Worm (Caenorhabditis elegans) whole organism, L1 larva: Measurements from ENCODE around the gene D2023.3.
A peak's percentile ranks its signal among the peaks of the same experiment; 100 is the strongest.

Source experiments
- C04F5.9 ChIP-seq: sonication (generic microtip); optimal IDR thresholded peaks from 2 replicates; lab custom pipeline; 2016; ENCODE audit warnings: missing genetic modification characterization, missing compliant biosample characterization
- C16A3.4 ChIP-seq: fragments of 150-350 bp; optimal IDR thresholded peaks from 2 replicates; lab custom pipeline; 2014; ENCODE audit warnings: missing biosample characterization, missing genetic modification characterization
- aha-1 ChIP-seq: fragments of 150-350 bp; optimal IDR thresholded peaks from 2 replicates; lab custom pipeline; 2014; ENCODE audit warnings: missing biosample characterization, missing genetic modification characterization
- ceh-8 ChIP-seq: fragments of 200-800 bp; sonication (Bioruptor generic); optimal IDR thresholded peaks from 2 replicates; lab custom pipeline; 2018; ENCODE audit warnings: mild to moderate bottlenecking, missing genetic modification characterization, moderate library complexity, missing compliant biosample characterization
- dpl-1 ChIP-seq, 3 experiments: fragments of 150-350 bp in 2 of 3; sonication (generic microtip) in 1 of 3; optimal IDR thresholded peaks; 2 replicates each; lab custom pipeline; 2014 to 2017; ENCODE audit warnings: missing biosample characterization in 3 of 3, missing genetic modification characterization in 3 of 3, missing genetic modification reagents in 3 of 3
- efl-1 ChIP-seq, 4 experiments: fragments of 150-350 bp; optimal IDR thresholded peaks in 3 of 4; peaks in 1 of 4; 1 replicate in 1 of 4; 2 replicates in 3 of 4; lab custom pipeline; 2014; ENCODE audit warnings: missing biosample characterization in 2 of 4, missing genetic modification characterization in 2 of 4, missing genetic modification reagents in 2 of 4
- egl-13 ChIP-seq: sonication (generic microtip); optimal IDR thresholded peaks from 2 replicates; lab custom pipeline; 2016; ENCODE audit warnings: missing genotype, missing genetic modification reagents, missing genetic modification characterization, missing compliant biosample characterization
- egl-27 ChIP-seq, 2 experiments: fragments of 150-350 bp in 1 of 2; sonication (generic microtip); optimal IDR thresholded peaks; 3 replicates each; lab custom pipeline; 2017 to 2018; ENCODE audit warnings: missing biosample characterization in 2 of 2, missing genetic modification characterization in 2 of 2, missing genetic modification reagents in 2 of 2
- elt-3 ChIP-seq, 6 experiments: fragments of 150-350 bp in 1 of 6; sonication (generic microtip); optimal IDR thresholded peaks; 2 replicates each; lab custom pipeline; 2017 to 2018; ENCODE audit warnings: missing biosample characterization in 6 of 6, missing genetic modification characterization in 6 of 6, inconsistent platforms in 1 of 6
- fkh-8 ChIP-seq: sonication (generic microtip); optimal IDR thresholded peaks from 2 replicates; lab custom pipeline; 2016; ENCODE audit warnings: mild to moderate bottlenecking, missing genetic modification characterization, missing compliant biosample characterization
- irx-1 ChIP-seq: sonication (generic microtip); optimal IDR thresholded peaks from 2 replicates; lab custom pipeline; 2016; ENCODE audit warnings: missing genetic modification characterization, missing compliant biosample characterization
- jun-1 ChIP-seq: fragments of 150-350 bp; optimal IDR thresholded peaks from 2 replicates; lab custom pipeline; 2014; ENCODE audit warnings: missing biosample characterization, missing genetic modification reagents, missing genetic modification characterization
- lin-13 ChIP-seq: fragments of 150-350 bp; optimal IDR thresholded peaks from 2 replicates; lab custom pipeline; 2014; ENCODE audit warnings: missing biosample characterization, missing genetic modification reagents, missing genetic modification characterization
- lin-15B ChIP-seq: fragments of 150-350 bp; sonication (generic microtip); optimal IDR thresholded peaks from 3 replicates; lab custom pipeline; 2014; ENCODE audit warnings: missing biosample characterization, missing genetic modification characterization
- lin-35 ChIP-seq, 2 experiments: fragments of 150-350 bp; optimal IDR thresholded peaks; 2 replicates each; lab custom pipeline; 2014; ENCODE audit warnings: missing biosample characterization in 2 of 2, missing genetic modification characterization in 2 of 2, missing genetic modification reagents in 2 of 2
- lin-39 ChIP-seq: fragments of 150-350 bp; optimal IDR thresholded peaks from 2 replicates; lab custom pipeline; 2014; ENCODE audit warnings: missing biosample characterization, missing genetic modification reagents, missing genetic modification characterization
- lsy-2 ChIP-seq, 2 experiments: fragments of 150-350 bp; optimal IDR thresholded peaks; 2 replicates each; lab custom pipeline; 2014; ENCODE audit warnings: missing biosample characterization in 2 of 2, missing genetic modification characterization in 2 of 2
- mab-9 ChIP-seq: fragments of 200-800 bp; sonication (Bioruptor generic); IDR thresholded peaks from 2 replicates; pipeline ENCODE4 v1.3.6; 2022; ENCODE audit warnings: missing genetic modification reagents, missing genetic modification characterization, missing compliant biosample characterization
- mef-2 ChIP-seq: fragments of 150-350 bp; optimal IDR thresholded peaks from 2 replicates; lab custom pipeline; 2014; ENCODE audit warnings: missing biosample characterization, missing genetic modification characterization
- mep-1 ChIP-seq: fragments of 150-350 bp; optimal IDR thresholded peaks from 2 replicates; lab custom pipeline; 2014; ENCODE audit warnings: missing biosample characterization, missing genetic modification characterization
- nhr-11 ChIP-seq: fragments of 150-350 bp; optimal IDR thresholded peaks from 2 replicates; lab custom pipeline; 2014; ENCODE audit warnings: missing biosample characterization, missing genetic modification characterization
- nhr-19 ChIP-seq: fragments of 200-800 bp; sonication (Bioruptor generic); conservative IDR thresholded peaks from 2 replicates; pipeline ENCODE4 v1.3.6; 2022; ENCODE audit warnings: missing genetic modification characterization, missing compliant biosample characterization
- nhr-20 ChIP-seq: sonication (generic microtip); optimal IDR thresholded peaks from 2 replicates; lab custom pipeline; 2016; ENCODE audit warnings: mild to moderate bottlenecking, missing genetic modification characterization, missing compliant biosample characterization
- nhr-237 ChIP-seq: fragments of 150-350 bp; optimal IDR thresholded peaks from 2 replicates; lab custom pipeline; 2014; ENCODE audit warnings: missing biosample characterization, missing genetic modification characterization
- nhr-71 ChIP-seq: sonication (generic microtip); optimal IDR thresholded peaks from 2 replicates; lab custom pipeline; 2016; ENCODE audit warnings: mild to moderate bottlenecking, missing genetic modification characterization, moderate library complexity, missing compliant biosample characterization
- nhr-77 ChIP-seq: fragments of 150-350 bp; optimal IDR thresholded peaks from 2 replicates; lab custom pipeline; 2014; ENCODE audit warnings: missing biosample characterization, missing genetic modification characterization
- nhr-84 ChIP-seq: sonication (generic microtip); optimal IDR thresholded peaks from 2 replicates; lab custom pipeline; 2017; ENCODE audit warnings: missing biosample characterization, missing genetic modification characterization
- nhr-85 ChIP-seq: sonication (generic microtip); peaks from one replicate; lab custom pipeline; 2016; ENCODE audit warnings: missing genetic modification characterization, inconsistent platforms, missing compliant biosample characterization
- nhr-90 ChIP-seq: sonication (generic microtip); optimal IDR thresholded peaks from 2 replicates; lab custom pipeline; 2016; ENCODE audit warnings: mild to moderate bottlenecking, missing genetic modification characterization, missing compliant biosample characterization; ENCODE audit not compliant: poor library complexity
- pag-3 ChIP-seq: sonication (generic microtip); optimal IDR thresholded peaks from 2 replicates; lab custom pipeline; 2017; ENCODE audit warnings: missing genetic modification characterization, mild to moderate bottlenecking, missing compliant biosample characterization, antibody characterized with exemption, borderline replicate concordance; ENCODE audit not compliant: insufficient read depth
- pax-3 ChIP-seq: fragments of 200-800 bp; sonication (Bioruptor generic); optimal IDR thresholded peaks from 2 replicates; lab custom pipeline; 2018; ENCODE audit warnings: mild to moderate bottlenecking, missing genetic modification characterization, moderate library complexity, missing compliant biosample characterization
- pqm-1 ChIP-seq: sonication (generic microtip); optimal IDR thresholded peaks from 3 replicates; lab custom pipeline; 2017; ENCODE audit warnings: missing biosample characterization, missing genetic modification characterization
- skn-1 ChIP-seq: fragments of 150-350 bp; optimal IDR thresholded peaks from 2 replicates; lab custom pipeline; 2014; ENCODE audit warnings: missing biosample characterization, missing genetic modification characterization
- sox-4 ChIP-seq: sonication (generic microtip); optimal IDR thresholded peaks from 2 replicates; lab custom pipeline; 2016; ENCODE audit warnings: missing genetic modification characterization, missing compliant biosample characterization
- sptf-1 ChIP-seq: fragments of 150-350 bp; optimal IDR thresholded peaks from 2 replicates; lab custom pipeline; 2014; ENCODE audit warnings: missing biosample characterization, missing genetic modification characterization
- sup-37 ChIP-seq: fragments of 200-800 bp; sonication (Bioruptor generic); optimal IDR thresholded peaks from 2 replicates; lab custom pipeline; 2018; ENCODE audit warnings: mild to moderate bottlenecking, missing genetic modification characterization, missing compliant biosample characterization
- unc-130 ChIP-seq: fragments of 150-350 bp; optimal IDR thresholded peaks from 2 replicates; lab custom pipeline; 2017; ENCODE audit warnings: missing biosample characterization, missing genetic modification characterization, inconsistent platforms
- unc-30 ChIP-seq: sonication (generic microtip); optimal IDR thresholded peaks from 2 replicates; lab custom pipeline; 2017; ENCODE audit warnings: missing biosample characterization, missing genetic modification characterization
- unc-98 ChIP-seq: fragments of 200-800 bp; sonication (Bioruptor generic); IDR thresholded peaks from 2 replicates; pipeline ENCODE4 v1.3.6; 2022; ENCODE audit warnings: missing genetic modification characterization, missing compliant biosample characterization
- vab-15 ChIP-seq: sonication (generic microtip); optimal IDR thresholded peaks from 2 replicates; lab custom pipeline; 2017; ENCODE audit warnings: missing genotype, mild to moderate bottlenecking, missing genetic modification characterization, missing compliant biosample characterization
- xbp-1 ChIP-seq: sonication (generic microtip); optimal IDR thresholded peaks from 2 replicates; lab custom pipeline; 2016; ENCODE audit warnings: missing genetic modification characterization, missing compliant biosample characterization
- zag-1 ChIP-seq: fragments of 150-350 bp; optimal IDR thresholded peaks from 2 replicates; lab custom pipeline; 2014; ENCODE audit warnings: missing biosample characterization, missing genetic modification characterization
- ztf-11 ChIP-seq, 2 experiments: sonication (generic microtip); optimal IDR thresholded peaks; 2 replicates each; lab custom pipeline; 2016 to 2017; ENCODE audit warnings: missing genetic modification characterization in 2 of 2, missing biosample characterization in 1 of 2, missing compliant biosample characterization in 1 of 2
- ztf-4 ChIP-seq: fragments of 150-350 bp; optimal IDR thresholded peaks from 2 replicates; lab custom pipeline; 2014; ENCODE audit warnings: missing biosample characterization, missing genetic modification characterization

The D2023.3 gene

ce11 chrV:11782809-11783440 is 28.9 kb downstream of the D2023.3 start, which contains the start of gene F55A11.11 (continued):
- TF ChIP-seq elt-3 (tag; optimal IDR thresholded peaks at IDR 0.05; lab: Kevin White, UChicago) (peak in 2 of 6 experiments; percentile 3 to 54), dpl-1 (GFP tag; optimal IDR thresholded peaks at IDR 0.05; lab: Kevin White, UChicago) (peak; percentile 43 to 54 (median 51)), egl-13 (tag; lab: Kevin White, UChicago) (peak; percentile 47), pax-3 (tag; lab: Kevin White, UChicago) (peak; percentile 56), sup-37 (GFP tag; lab: Kevin White, UChicago) (peak; percentile 23), C16A3.4 (peak; percentile 78), nhr-11 (no peak), efl-1 (optimal IDR thresholded peaks at IDR 0.05; lab: Kevin White, UChicago) (peak; percentile 60 to 63), efl-1 (GFP tag; optimal IDR thresholded peaks at IDR 0.05 in 1 of 2; lab: Kevin White, UChicago) (peak; percentile 41 to 96), sptf-1 (no peak), mef-2 (peak; percentile 1), nhr-19 (GFP tag; lab: Robert Waterston, UW) (peak; percentile 70), pag-3 (tag; lab: Kevin White, UChicago) (no peak), aha-1 (tag; lab: Kevin White, UChicago) (no peak), zag-1 (tag; lab: Kevin White, UChicago) (no peak), irx-1 (peak; percentile 45), lin-15B (tag; lab: Kevin White, UChicago) (no peak), nhr-237 (tag; lab: Kevin White, UChicago) (no peak), skn-1 (tag; lab: Kevin White, UChicago) (peak; percentile 79), lin-35 (GFP tag; optimal IDR thresholded peaks at IDR 0.05; lab: Kevin White, UChicago) (peak; percentile 63 to 81), ztf-4 (tag; lab: Kevin White, UChicago) (peak; percentile 61), fkh-8 (tag; lab: Kevin White, UChicago) (peak; percentile 47), nhr-77 (tag; lab: Kevin White, UChicago) (peak; percentile 35), unc-130 (peak; percentile 72), sox-4 (tag; lab: Kevin White, UChicago) (no peak), unc-30 (tag; lab: Kevin White, UChicago) (no peak), nhr-71 (tag; lab: Kevin White, UChicago) (peak; percentile 80), C04F5.9 (no peak), mep-1 (peak; percentile 42), lsy-2 (tag; optimal IDR thresholded peaks at IDR 0.05; lab: Kevin White, UChicago) (peak; percentile 71 to 85), ztf-11 (tag; optimal IDR thresholded peaks at IDR 0.05; lab: Kevin White, UChicago) (peak in 1 of 2 experiments; percentile 23), lin-39 (tag; lab: Kevin White, UChicago) (no peak), egl-27 (tag; optimal IDR thresholded peaks at IDR 0.05; lab: Kevin White, UChicago) (no peak), nhr-84 (tag; lab: Kevin White, UChicago) (no peak), vab-15 (tag; lab: Kevin White, UChicago) (peak; percentile 3), jun-1 (tag; lab: Kevin White, UChicago) (peak; percentile 35), nhr-90 (tag; lab: Kevin White, UChicago) (peak; percentile 84), lin-13 (GFP tag; lab: Kevin White, UChicago) (peak; percentile 11), nhr-85 (tag; lab: Kevin White, UChicago) (peak; percentile 62), mab-9 (GFP tag; lab: Robert Waterston, UW) (peak; percentile 49; the same call in 1 of the 2 replicates), xbp-1 (tag; lab: Kevin White, UChicago) (peak; percentile 61), pqm-1 (tag; lab: Kevin White, UChicago) (peak; percentile 14), unc-98 (GFP tag; lab: Robert Waterston, UW) (no peak), nhr-20 (tag; lab: Kevin White, UChicago) (peak; percentile 82), ceh-8 (no peak)
- TF ChIP-seq, all 84 proteins: peak for 49
